Fruit fly (Drosophila melanogaster): Measurements from ENCODE around the gene CG34015.

The CG34015 gene

dm6 chrX:16448252-16449191, at the start of gene CG34015, which contains the start of gene eIF4H1 (continued):
- TF ChIP-seq cwo (GFP tag; optimal IDR thresholded peaks at IDR 0.05) (peak; percentile 4), CG14860 (GFP tag; IDR thresholded peaks at IDR 0.05; ENCODE audit: partially characterized antibody) (no peak), sqz (GFP tag; optimal IDR thresholded peaks at IDR 0.05) (peak; percentile 97), CG12299 (tag; optimal IDR thresholded peaks at IDR 0.05) (no peak), so (GFP tag; IDR thresholded peaks at IDR 0.05) (no peak), knrl (GFP tag; IDR thresholded peaks at IDR 0.05; ENCODE audit: partially characterized antibody) (peak; percentile 65), zfh2 (GFP tag; optimal IDR thresholded peaks at IDR 0.05) (no peak), CG1603 (tag; optimal IDR thresholded peaks at IDR 0.05) (peak; percentile 12), Fer1 (GFP tag; optimal IDR thresholded peaks at IDR 0.05) (peak; percentile 32), slou (GFP tag; optimal IDR thresholded peaks at IDR 0.05) (no peak), CG13894 (tag; optimal IDR thresholded peaks at IDR 0.05) (no peak), ara (GFP tag; IDR thresholded peaks at IDR 0.05) (no peak), bowl (GFP tag; IDR thresholded peaks at IDR 0.05) (no peak), slp2 (GFP tag; optimal IDR thresholded peaks at IDR 0.05) (no peak), dysf (GFP tag; IDR thresholded peaks at IDR 0.05) (no peak), pfk (GFP tag; optimal IDR thresholded peaks at IDR 0.05) (no peak), CG6854 (GFP tag; optimal IDR thresholded peaks at IDR 0.05) (peak; percentile 16), CG9727 (GFP tag; optimal IDR thresholded peaks at IDR 0.05) (peak; percentile 8), usp (GFP tag; optimal IDR thresholded peaks at IDR 0.05) (no peak), Max (GFP tag; optimal IDR thresholded peaks at IDR 0.05) (peak; percentile 52), ranshi (GFP tag; IDR thresholded peaks at IDR 0.05) (no peak), ase (GFP tag; IDR thresholded peaks at IDR 0.05) (no peak), her (GFP tag; optimal IDR thresholded peaks at IDR 0.05) (no peak), jigr1 (GFP tag; IDR thresholded peaks at IDR 0.05) (no peak), CG13287 (GFP tag; IDR thresholded peaks at IDR 0.05; ENCODE audit: partially characterized antibody) (peak; percentile 75), bigmax (GFP tag; optimal IDR thresholded peaks at IDR 0.05) (peak; percentile 8), CG32772 (GFP tag; IDR thresholded peaks at IDR 0.05) (peak; percentile 49; the same call in 1 of the 2 replicates), CG5180 (GFP tag; optimal IDR thresholded peaks at IDR 0.05) (no peak), ftz-f1 (GFP tag; optimal IDR thresholded peaks at IDR 0.05) (no peak), CkIIα-i1 (GFP tag; IDR thresholded peaks at IDR 0.05) (no peak), zf30C (GFP tag; optimal IDR thresholded peaks at IDR 0.05) (no peak), lilli (GFP tag; optimal IDR thresholded peaks at IDR 0.05) (no peak), Hey (tag; optimal IDR thresholded peaks at IDR 0.05) (no peak), CG12391 (tag; optimal IDR thresholded peaks at IDR 0.05) (peak; percentile 15), CG34224 (GFP tag; IDR thresholded peaks at IDR 0.05; ENCODE audit: partially characterized antibody) (peak; percentile 22; the same call in 1 of the 3 replicates), dati (GFP tag; IDR thresholded peaks at IDR 0.05) (no peak), maf-S (GFP tag; optimal IDR thresholded peaks at IDR 0.05) (no peak), stwl (tag; optimal IDR thresholded peaks at IDR 0.05) (peak; percentile 48), crp (GFP tag; optimal IDR thresholded peaks at IDR 0.05) (peak in 1 of 2 experiments; percentile 79), CG10462 (GFP tag; optimal IDR thresholded peaks at IDR 0.05) (no peak), Opbp (GFP tag; IDR thresholded peaks at IDR 0.05; ENCODE audit: partially characterized antibody) (0 out of 3 replicates have a peak, but pooled peaks have one; percentile 54), dpn (GFP tag; optimal IDR thresholded peaks at IDR 0.05) (no peak), Dref (GFP tag; IDR thresholded peaks at IDR 0.05) (peak; percentile 64), corto (GFP tag; optimal IDR thresholded peaks at IDR 0.05) (no peak), CG3726 (GFP tag; IDR thresholded peaks at IDR 0.05) (no peak), Drgx (GFP tag; IDR thresholded peaks at IDR 0.05) (peak; percentile 74), trem (tag; optimal IDR thresholded peaks at IDR 0.05) (peak; percentile 52), CG13123 (GFP tag; optimal IDR thresholded peaks at IDR 0.05) (no peak)
